Fruit fly (Drosophila melanogaster) whole organism, embryonic: ENCODE results near the gene Bace.

Source experiments
- Antp ChIP-seq: fragments of 200-800 bp; sonication (Bioruptor generic); optimal IDR thresholded peaks from 3 replicates; lab custom pipeline; 2016; ENCODE audit warnings: missing biosample characterization, missing genetic modification characterization
- Atf3 ChIP-seq: fragments of 200-800 bp; sonication (Bioruptor generic); optimal IDR thresholded peaks from 3 replicates; lab custom pipeline; 2016; ENCODE audit warnings: missing biosample characterization, missing genetic modification characterization
- CG12219 ChIP-seq: fragments of 200-800 bp; sonication (Bioruptor generic); optimal IDR thresholded peaks from 3 replicates; lab custom pipeline; 2018; ENCODE audit warnings: missing biosample characterization, mild to moderate bottlenecking, missing genetic modification characterization
- CG15269 ChIP-seq: fragments of 200-800 bp; sonication (Bioruptor generic); optimal IDR thresholded peaks from 2 replicates; lab custom pipeline; 2018; ENCODE audit warnings: missing biosample characterization, mild to moderate bottlenecking, missing genetic modification characterization, moderate library complexity
- CG1529 ChIP-seq: fragments of 200-800 bp; sonication (Bioruptor generic); optimal IDR thresholded peaks from 3 replicates; lab custom pipeline; 2018; ENCODE audit warnings: missing biosample characterization, missing genetic modification characterization
- CG15696 ChIP-seq: fragments of 200-800 bp; sonication (Bioruptor generic); optimal IDR thresholded peaks from 2 replicates; lab custom pipeline; 2019; ENCODE audit warnings: missing biosample characterization, mild to moderate bottlenecking, missing genetic modification characterization, moderate library complexity
- CG17328 ChIP-seq: fragments of 200-800 bp; sonication (Bioruptor generic); IDR thresholded peaks from 2 replicates; pipeline ENCODE4 v1.3.6; 2022; ENCODE audit warnings: missing biosample characterization, missing genetic modification characterization
- CG17385 ChIP-seq: fragments of 200-800 bp; sonication (Bioruptor generic); optimal IDR thresholded peaks from 3 replicates; lab custom pipeline; 2018; ENCODE audit warnings: missing biosample characterization, mild to moderate bottlenecking, missing genetic modification characterization
- CG17829 ChIP-seq: fragments of 200-800 bp; optimal IDR thresholded peaks from 2 replicates; lab custom pipeline; 2019; ENCODE audit warnings: missing biosample characterization, mild to moderate bottlenecking, missing genetic modification characterization, moderate library complexity
- CG18011 ChIP-seq: fragments of 200-800 bp; sonication (Bioruptor generic); optimal IDR thresholded peaks from 2 replicates; lab custom pipeline; 2017; ENCODE audit warnings: missing biosample characterization, missing genetic modification characterization, mild to moderate bottlenecking, moderate library complexity, missing genotype
- CG2116 ChIP-seq: fragments of 200-800 bp; sonication (Bioruptor generic); optimal IDR thresholded peaks from 3 replicates; lab custom pipeline; 2018; ENCODE audit warnings: missing biosample characterization, mild to moderate bottlenecking, missing genetic modification characterization
- CG2120 ChIP-seq: fragments of 200-800 bp; sonication (Bioruptor generic); optimal IDR thresholded peaks from 3 replicates; lab custom pipeline; 2016; ENCODE audit warnings: missing biosample characterization, missing genetic modification characterization
- CG5953 ChIP-seq: fragments of 200-800 bp; sonication (Bioruptor generic); IDR thresholded peaks from 2 replicates; pipeline ENCODE4 v1.3.6; 2022; ENCODE audit warnings: missing biosample characterization, missing genetic modification characterization
- CG6175 ChIP-seq: fragments of 200-800 bp; sonication (Bioruptor generic); IDR thresholded peaks from 3 replicates; pipeline ENCODE4 v1.3.6; 2022; ENCODE audit warnings: missing biosample characterization, missing genetic modification characterization
- CG6254 ChIP-seq: fragments of 200-800 bp; sonication (Bioruptor generic); optimal IDR thresholded peaks from 3 replicates; lab custom pipeline; 2017; ENCODE audit warnings: mild to moderate bottlenecking, missing biosample characterization, missing genetic modification reagents, missing genetic modification characterization
- CG6683 ChIP-seq: fragments of 200-800 bp; sonication (Bioruptor generic); optimal IDR thresholded peaks from 2 replicates; lab custom pipeline; 2017; ENCODE audit warnings: missing biosample characterization, mild to moderate bottlenecking, missing genetic modification characterization, missing genetic modification reagents
- CG8359 ChIP-seq: fragments of 200-800 bp; sonication (Bioruptor generic); optimal IDR thresholded peaks from 2 replicates; lab custom pipeline; 2017; ENCODE audit warnings: missing biosample characterization, mild to moderate bottlenecking, missing genetic modification characterization, borderline replicate concordance
- D ChIP-seq, 2 experiments: fragments of 200-800 bp in 1 of 2; fragments of >200 bp in 1 of 2; sonication (Bioruptor generic) in 1 of 2; optimal IDR thresholded peaks; 2 replicates in 1 of 2; 3 replicates in 1 of 2; lab custom pipeline; 2017; ENCODE audit warnings: mild to moderate bottlenecking in 1 of 2, missing biosample characterization in 1 of 2, missing genetic modification characterization in 1 of 2, missing genetic modification reagents in 1 of 2
- Dad ChIP-seq: fragments of 200-800 bp; sonication (Bioruptor generic); optimal IDR thresholded peaks from 3 replicates; lab custom pipeline; 2016; ENCODE audit warnings: missing biosample characterization, missing genetic modification characterization
- Gsc ChIP-seq: fragments of 200-800 bp; sonication (Bioruptor generic); IDR thresholded peaks from 2 replicates; pipeline ENCODE4 v1.3.6; 2022; ENCODE audit warnings: missing biosample characterization, missing genetic modification characterization
- HHEX ChIP-seq: fragments of 200-800 bp; sonication (Bioruptor generic); optimal IDR thresholded peaks from 3 replicates; lab custom pipeline; 2017; ENCODE audit warnings: missing biosample characterization, mild to moderate bottlenecking, missing genetic modification characterization, missing genetic modification reagents
- Lpt ChIP-seq: fragments of >200 bp; optimal IDR thresholded peaks from 2 replicates; lab custom pipeline; 2018; ENCODE audit warnings: missing biosample characterization, missing genetic modification characterization
- MESR4 ChIP-seq: fragments of 200-800 bp; sonication (Bioruptor generic); optimal IDR thresholded peaks from 2 replicates; lab custom pipeline; 2018; ENCODE audit warnings: missing biosample characterization, mild to moderate bottlenecking, missing genetic modification characterization, moderate library complexity
- Nf-YA ChIP-seq: fragments of 200-800 bp; sonication (Bioruptor generic); IDR thresholded peaks from 2 replicates; pipeline ENCODE4 v1.3.6; 2022; ENCODE audit warnings: missing biosample characterization, missing genetic modification characterization
- Opbp ChIP-seq: fragments of 200-800 bp; sonication (Bioruptor generic); IDR thresholded peaks from 3 replicates; pipeline ENCODE4 v1.3.6; 2022; ENCODE audit warnings: missing biosample characterization, missing genetic modification characterization; ENCODE audit not compliant: partially characterized antibody
- Scr ChIP-seq: fragments of 200-800 bp; sonication (Bioruptor generic); IDR thresholded peaks from 2 replicates; pipeline ENCODE4 v1.3.6; 2022; ENCODE audit warnings: missing biosample characterization, missing genetic modification characterization; ENCODE audit not compliant: partially characterized antibody
- Sox100B ChIP-seq: fragments of 200-800 bp; sonication (Bioruptor generic); optimal IDR thresholded peaks from 3 replicates; lab custom pipeline; 2018; ENCODE audit warnings: missing biosample characterization, mild to moderate bottlenecking, missing genetic modification characterization
- Tbp ChIP-seq: fragments of >200 bp; optimal IDR thresholded peaks from 2 replicates; lab custom pipeline; 2018; ENCODE audit warnings: missing biosample characterization, missing genetic modification characterization
- amos ChIP-seq: fragments of 200-800 bp; sonication (Bioruptor generic); IDR thresholded peaks from 2 replicates; pipeline ENCODE4 v1.3.6; 2022; ENCODE audit warnings: missing biosample characterization, missing genetic modification characterization; ENCODE audit not compliant: partially characterized antibody
- ci ChIP-seq: fragments of 200-800 bp; sonication (Bioruptor generic); IDR thresholded peaks from 3 replicates; pipeline ENCODE4 v1.3.6; 2022; ENCODE audit warnings: missing biosample characterization, missing genetic modification characterization
- dysf ChIP-seq: fragments of 200-800 bp; sonication (Bioruptor generic); IDR thresholded peaks from 3 replicates; pipeline ENCODE4 v1.3.6; 2022; ENCODE audit warnings: missing biosample characterization, missing genetic modification characterization
- fru ChIP-seq: fragments of >200 bp; optimal IDR thresholded peaks from 2 replicates; lab custom pipeline; 2017
- gcm ChIP-seq: fragments of 200-800 bp; sonication (Bioruptor generic); optimal IDR thresholded peaks from 2 replicates; lab custom pipeline; 2019; ENCODE audit warnings: missing biosample characterization, mild to moderate bottlenecking, missing genetic modification characterization, moderate library complexity
- gsb ChIP-seq: fragments of 200-800 bp; sonication (Bioruptor generic); IDR thresholded peaks from 2 replicates; pipeline ENCODE4 v1.3.6; 2022; ENCODE audit warnings: missing biosample characterization, missing genetic modification characterization
- jing ChIP-seq: fragments of 200-800 bp; sonication (Bioruptor generic); optimal IDR thresholded peaks from 2 replicates; lab custom pipeline; 2018; ENCODE audit warnings: missing biosample characterization, mild to moderate bottlenecking, missing genetic modification characterization
- ken ChIP-seq: fragments of 200-800 bp; sonication (Bioruptor generic); IDR thresholded peaks from 3 replicates; pipeline ENCODE4 v1.3.6; 2022; ENCODE audit warnings: missing biosample characterization, missing genetic modification characterization
- lilli ChIP-seq: fragments of 200-800 bp; sonication (Bioruptor generic); optimal IDR thresholded peaks from 3 replicates; lab custom pipeline; 2016; ENCODE audit warnings: missing biosample characterization, missing genetic modification characterization
- lov ChIP-seq, 2 experiments: fragments of 200-800 bp in 1 of 2; fragments of >200 bp in 1 of 2; sonication (Bioruptor generic) in 1 of 2; IDR thresholded peaks in 1 of 2; optimal IDR thresholded peaks in 1 of 2; 2 replicates in 1 of 2; 3 replicates in 1 of 2; pipeline versions ENCODE4 v1.3.6 to Lab custom; 2017 to 2022; ENCODE audit warnings: missing biosample characterization in 1 of 2, missing genetic modification characterization in 1 of 2
- nau ChIP-seq: fragments of 200-800 bp; sonication (Bioruptor generic); optimal IDR thresholded peaks from 3 replicates; lab custom pipeline; 2017; ENCODE audit warnings: missing biosample characterization, mild to moderate bottlenecking, missing genetic modification characterization, missing genetic modification reagents
- prd ChIP-seq, 3 experiments: fragments of >200 bp in 2 of 3; fragments of 200-800 bp in 1 of 3; sonication (Bioruptor generic) in 1 of 3; optimal IDR thresholded peaks in 2 of 3; IDR thresholded peaks in 1 of 3; 2 replicates in 2 of 3; 3 replicates in 1 of 3; pipeline versions ENCODE4 v1.3.6 to Lab custom; 2017 to 2022; ENCODE audit warnings: missing biosample characterization in 1 of 3, missing genetic modification characterization in 1 of 3
- psq ChIP-seq: fragments of 200-800 bp; sonication (Bioruptor generic); optimal IDR thresholded peaks from 2 replicates; lab custom pipeline; 2017; ENCODE audit warnings: missing biosample characterization, missing genetic modification characterization
- sens-2 ChIP-seq: fragments of 200-800 bp; sonication (Bioruptor generic); IDR thresholded peaks from 2 replicates; pipeline ENCODE4 v1.3.6; 2022; ENCODE audit warnings: missing biosample characterization, missing genetic modification characterization
- stc ChIP-seq: fragments of 200-800 bp; sonication (Bioruptor generic); IDR thresholded peaks from 2 replicates; pipeline ENCODE4 v1.3.6; 2022; ENCODE audit warnings: missing biosample characterization, missing genetic modification characterization
- tin ChIP-seq: fragments of 200-800 bp; sonication (Bioruptor generic); optimal IDR thresholded peaks from 3 replicates; lab custom pipeline; 2016; ENCODE audit warnings: missing biosample characterization, missing genetic modification characterization
- trh ChIP-seq: fragments of 200-800 bp; sonication (Bioruptor generic); optimal IDR thresholded peaks from 2 replicates; lab custom pipeline; 2016; ENCODE audit warnings: missing biosample characterization, missing genetic modification characterization
- wdn ChIP-seq: fragments of 200-800 bp; sonication (Bioruptor generic); IDR thresholded peaks from 2 replicates; pipeline ENCODE4 v1.3.6; 2022; ENCODE audit warnings: missing biosample characterization, missing genetic modification characterization
- wor ChIP-seq: fragments of 200-800 bp; sonication (Bioruptor generic); IDR thresholded peaks from 2 replicates; pipeline ENCODE4 v1.3.6; 2022; ENCODE audit warnings: missing biosample characterization, missing genetic modification characterization
- zen2 ChIP-seq: fragments of 200-800 bp; sonication (Bioruptor generic); IDR thresholded peaks from 3 replicates; pipeline ENCODE4 v1.3.6; 2022; ENCODE audit warnings: missing biosample characterization, missing genetic modification characterization; ENCODE audit not compliant: partially characterized antibody
- zf30C ChIP-seq: fragments of 200-800 bp; sonication (Bioruptor generic); optimal IDR thresholded peaks from 3 replicates; lab custom pipeline; 2018; ENCODE audit warnings: missing biosample characterization, mild to moderate bottlenecking, missing genetic modification characterization

The Bace gene

dm6 chr2L:8473448-8473847 lies 22.7 kb downstream of the Bace start (continued):
- TF ChIP-seq Dad (GFP tag; lab: Kevin White, UChicago) (no peak), MESR4 (GFP tag; lab: Kevin White, UChicago) (no peak), zen2 (GFP tag; lab: Robert Waterston, UW) (no peak), CG18011 (GFP tag; lab: Kevin White, UChicago) (no peak), fru (no peak), wdn (GFP tag; lab: Robert Waterston, UW) (no peak), jing (peak; percentile 18), CG8359 (GFP tag; lab: Kevin White, UChicago) (peak; percentile 40), Nf-YA (GFP tag; lab: Robert Waterston, UW) (no peak), ken (GFP tag; lab: Robert Waterston, UW) (peak; percentile 78; the same call in 2 of the 3 replicates), wor (GFP tag; lab: Robert Waterston, UW) (peak; percentile 12; the same call in 1 of the 2 replicates), Opbp (GFP tag; lab: Robert Waterston, UW) (no peak), CG15269 (tag; lab: Kevin White, UChicago) (no peak), tin (GFP tag; lab: Kevin White, UChicago) (peak; percentile 23), amos (GFP tag; lab: Robert Waterston, UW) (no peak), stc (GFP tag; lab: Robert Waterston, UW) (peak; percentile 72), Scr (no peak), Tbp (GFP tag; lab: Kevin White, UChicago) (no peak), CG2116 (GFP tag; lab: Kevin White, UChicago) (no peak), CG5953 (GFP tag; lab: Robert Waterston, UW) (0 out of 2 replicates have a peak, but pooled peaks have one; percentile 34), trh (GFP tag; lab: Kevin White, UChicago) (no peak), prd (optimal IDR thresholded peaks at IDR 0.05; lab: Kevin White, UChicago) (no peak), prd (GFP tag; IDR thresholded peaks at IDR 0.05; lab: Robert Waterston, UW) (peak; percentile 77), CG17385 (GFP tag; lab: Kevin White, UChicago) (peak; percentile 23), Lpt (GFP tag; lab: Kevin White, UChicago) (no peak), lilli (GFP tag; lab: Kevin White, UChicago) (peak; percentile 33), CG12219 (GFP tag; lab: Kevin White, UChicago) (peak; percentile 35), CG17328 (GFP tag; lab: Robert Waterston, UW) (peak; percentile 71), CG6683 (GFP tag; lab: Kevin White, UChicago) (no peak), sens-2 (GFP tag; lab: Robert Waterston, UW) (peak; percentile 67), psq (GFP tag; lab: Kevin White, UChicago) (no peak), CG6254 (GFP tag; lab: Kevin White, UChicago) (peak; percentile 71), dysf (peak; percentile 73), lov (optimal IDR thresholded peaks at IDR 0.05; lab: Kevin White, UChicago) (no peak), lov (GFP tag; IDR thresholded peaks at IDR 0.05; lab: Robert Waterston, UW) (peak; percentile 76; the same call in 2 of the 3 replicates), nau (GFP tag; lab: Kevin White, UChicago) (no peak), HHEX (GFP tag; lab: Kevin White, UChicago) (peak; percentile 68), D (optimal IDR thresholded peaks at IDR 0.05; lab: Kevin White, UChicago) (no peak), D (GFP tag; optimal IDR thresholded peaks at IDR 0.05; lab: Kevin White, UChicago) (peak; percentile 58), CG17829 (tag; lab: Kevin White, UChicago) (peak; percentile 51), Gsc (0 out of 2 replicates have a peak, but pooled peaks have one; percentile 20), Atf3 (GFP tag; lab: Kevin White, UChicago) (peak; percentile 25), CG2120 (GFP tag; lab: Kevin White, UChicago) (peak; percentile 19), zf30C (GFP tag; lab: Kevin White, UChicago) (no peak), CG15696 (no peak), CG1529 (GFP tag; lab: Kevin White, UChicago) (no peak), gsb (no peak; the same call in 1 of the 2 replicates), Antp (GFP tag; lab: Kevin White, UChicago) (no peak), ci (GFP tag; lab: Robert Waterston, UW) (peak; percentile 83), gcm (GFP tag; lab: Kevin White, UChicago) (peak; percentile 28), CG6175 (GFP tag; lab: Robert Waterston, UW) (no peak), Sox100B (GFP tag; lab: Kevin White, UChicago) (peak; percentile 42)
